Worm (Caenorhabditis elegans) whole organism, L4 larva: ENCODE results near the gene xtr-1.

ENCODE experiments used
- F26F4.8 ChIP-seq: fragments of 200-800 bp; sonication (Bioruptor generic); conservative IDR thresholded peaks from 2 replicates; pipeline ENCODE4 v1.3.6; 2022; ENCODE audit warnings: missing genetic modification characterization, missing compliant biosample characterization
- R02D3.7 ChIP-seq: fragments of 150-350 bp; sonication (generic microtip); optimal IDR thresholded peaks from 3 replicates; lab custom pipeline; 2014; ENCODE audit warnings: missing biosample characterization, missing genetic modification characterization
- Y5F2A.4 ChIP-seq: fragments of 200-800 bp; sonication (Bioruptor generic); optimal IDR thresholded peaks from 2 replicates; lab custom pipeline; 2018; ENCODE audit warnings: mild to moderate bottlenecking, missing genetic modification characterization, missing compliant biosample characterization
- Y75B8A.6 ChIP-seq: fragments of 200-800 bp; sonication (Bioruptor generic); IDR thresholded peaks from 2 replicates; pipeline ENCODE4 v1.3.6; 2022; ENCODE audit warnings: missing genetic modification reagents, missing genetic modification characterization, missing compliant biosample characterization
- ZK337.2 ChIP-seq: fragments of 200-800 bp; sonication (Bioruptor generic); IDR thresholded peaks from 2 replicates; pipeline ENCODE4 v1.3.6; 2022; ENCODE audit warnings: missing genetic modification reagents, missing genetic modification characterization, missing compliant biosample characterization
- aly-2 ChIP-seq: sonication (generic microtip); optimal IDR thresholded peaks from 2 replicates; lab custom pipeline; 2018; ENCODE audit warnings: missing biosample characterization, missing genetic modification characterization
- arid-1 ChIP-seq: fragments of 200-800 bp; sonication (Bioruptor generic); conservative IDR thresholded peaks from 2 replicates; pipeline ENCODE4 v1.3.6; 2022; ENCODE audit warnings: missing genetic modification reagents, missing genetic modification characterization, missing compliant biosample characterization
- ceh-44 ChIP-seq: fragments of 200-800 bp; sonication (Bioruptor generic); IDR thresholded peaks from 2 replicates; pipeline ENCODE4 v1.3.6; 2022; ENCODE audit warnings: missing genetic modification reagents, missing genetic modification characterization, missing compliant biosample characterization
- ctbp-1 ChIP-seq: fragments of 200-800 bp; sonication (Bioruptor generic); IDR thresholded peaks from 2 replicates; pipeline ENCODE4 v1.3.6; 2022; ENCODE audit warnings: missing genetic modification reagents, missing genetic modification characterization, missing compliant biosample characterization
- daf-16 ChIP-seq, 3 experiments: sonication (generic microtip); optimal IDR thresholded peaks; 2 replicates each; lab custom pipeline; 2016 to 2017; ENCODE audit warnings: missing genetic modification characterization in 3 of 3, missing genetic modification reagents in 3 of 3, mild to moderate bottlenecking in 2 of 3, missing compliant biosample characterization in 2 of 3, missing biosample characterization in 1 of 3, moderate library complexity in 1 of 3
- daf-19 ChIP-seq: fragments of 200-800 bp; sonication (Bioruptor generic); conservative IDR thresholded peaks from 2 replicates; pipeline ENCODE4 v1.3.6; 2022; ENCODE audit warnings: missing genetic modification characterization, missing compliant biosample characterization
- dmd-6 ChIP-seq: fragments of 200-800 bp; sonication (Bioruptor generic); IDR thresholded peaks from 2 replicates; pipeline ENCODE4 v1.3.6; 2022; ENCODE audit warnings: missing genetic modification reagents, missing genetic modification characterization, missing compliant biosample characterization
- dmd-8 ChIP-seq: fragments of 200-800 bp; sonication (Bioruptor generic); IDR thresholded peaks from 2 replicates; pipeline ENCODE4 v1.3.6; 2022; ENCODE audit warnings: missing genetic modification characterization, missing compliant biosample characterization
- dmd-9 ChIP-seq: fragments of 200-800 bp; sonication (Bioruptor generic); IDR thresholded peaks from 2 replicates; pipeline ENCODE4 v1.3.6; 2022; ENCODE audit warnings: missing genetic modification reagents, missing genetic modification characterization, missing compliant biosample characterization
- duxl-1 ChIP-seq: sonication (generic microtip); optimal IDR thresholded peaks from 2 replicates; lab custom pipeline; 2016; ENCODE audit warnings: mild to moderate bottlenecking, missing genetic modification characterization, moderate library complexity, missing compliant biosample characterization; ENCODE audit not compliant: poor library complexity
- dve-1 ChIP-seq: sonication (generic microtip); optimal IDR thresholded peaks from 2 replicates; lab custom pipeline; 2017; ENCODE audit warnings: antibody characterized with exemption, mild to moderate bottlenecking, missing genetic modification characterization, missing compliant biosample characterization; ENCODE audit not compliant: insufficient read depth
- egl-27 ChIP-seq: sonication (generic microtip); optimal IDR thresholded peaks from 3 replicates; lab custom pipeline; 2017; ENCODE audit warnings: missing biosample characterization, missing genetic modification reagents, missing genetic modification characterization
- hif-1 ChIP-seq, 2 experiments: sonication (generic microtip); optimal IDR thresholded peaks; 2 replicates each; lab custom pipeline; 2016 to 2017; ENCODE audit warnings: missing compliant biosample characterization in 2 of 2, missing genetic modification characterization in 2 of 2, missing genetic modification reagents in 2 of 2, missing genotype in 2 of 2, mild to moderate bottlenecking in 1 of 2
- hlh-11 ChIP-seq: fragments of 200-800 bp; sonication (Bioruptor generic); optimal IDR thresholded peaks from 2 replicates; lab custom pipeline; 2018; ENCODE audit warnings: mild to moderate bottlenecking, missing genetic modification characterization, missing compliant biosample characterization
- hmg-1.1 ChIP-seq: fragments of 200-800 bp; sonication (Bioruptor generic); IDR thresholded peaks from 2 replicates; pipeline ENCODE4 v1.3.6; 2022; ENCODE audit warnings: missing genetic modification reagents, missing genetic modification characterization, missing compliant biosample characterization
- jun-1 ChIP-seq: fragments of 150-350 bp; optimal IDR thresholded peaks from 2 replicates; lab custom pipeline; 2014; ENCODE audit warnings: missing biosample characterization, missing genetic modification reagents, missing genetic modification characterization
- lim-7 ChIP-seq: fragments of 200-800 bp; sonication (Bioruptor generic); IDR thresholded peaks from 2 replicates; pipeline ENCODE4 v1.3.6; 2022; ENCODE audit warnings: missing genetic modification characterization, missing compliant biosample characterization
- lin-1 ChIP-seq: fragments of 200-800 bp; sonication (Bioruptor generic); IDR thresholded peaks from 2 replicates; pipeline ENCODE4 v1.3.6; 2022; ENCODE audit warnings: missing genetic modification reagents, missing genetic modification characterization, missing compliant biosample characterization
- lin-38 ChIP-seq: fragments of 200-800 bp; sonication (Bioruptor generic); IDR thresholded peaks from 2 replicates; pipeline ENCODE4 v1.3.6; 2022; ENCODE audit warnings: missing genetic modification reagents, missing genetic modification characterization, missing compliant biosample characterization
- lin-39 ChIP-seq: fragments of 150-350 bp; optimal IDR thresholded peaks from 2 replicates; lab custom pipeline; 2014; ENCODE audit warnings: missing biosample characterization, missing genetic modification reagents, missing genetic modification characterization
- lsy-2 ChIP-seq, 2 experiments: fragments of 150-350 bp in 1 of 2; sonication (generic microtip) in 1 of 2; optimal IDR thresholded peaks; 2 replicates each; lab custom pipeline; 2014 to 2017; ENCODE audit warnings: missing biosample characterization in 2 of 2, missing genetic modification characterization in 2 of 2
- madf-5 ChIP-seq, 2 experiments: fragments of 200-800 bp; sonication (Bioruptor generic); IDR thresholded peaks; 2 replicates each; pipeline ENCODE4 v1.3.6; 2022; ENCODE audit warnings: missing compliant biosample characterization in 2 of 2, missing genetic modification characterization in 2 of 2
- mdt-29 ChIP-seq: fragments of 200-800 bp; sonication (Bioruptor generic); IDR thresholded peaks from 2 replicates; pipeline ENCODE4 v1.3.6; 2022; ENCODE audit warnings: missing genetic modification reagents, missing genetic modification characterization, missing compliant biosample characterization
- mep-1 ChIP-seq: fragments of 150-350 bp; sonication (generic microtip); optimal IDR thresholded peaks from 3 replicates; lab custom pipeline; 2014; ENCODE audit warnings: missing biosample characterization, missing genetic modification characterization
- mes-2 ChIP-seq: sonication (generic microtip); optimal IDR thresholded peaks from 2 replicates; lab custom pipeline; 2016; ENCODE audit warnings: missing genotype, mild to moderate bottlenecking, missing genetic modification characterization, missing compliant biosample characterization; ENCODE audit not compliant: poor library complexity, severe bottlenecking
- mxl-3 ChIP-seq: fragments of 200-800 bp; sonication (Bioruptor generic); optimal IDR thresholded peaks from 2 replicates; lab custom pipeline; 2018; ENCODE audit warnings: mild to moderate bottlenecking, missing genetic modification characterization, missing compliant biosample characterization
- nhr-111 ChIP-seq: fragments of 200-800 bp; sonication (Bioruptor generic); optimal IDR thresholded peaks from 2 replicates; lab custom pipeline; 2018; ENCODE audit warnings: mild to moderate bottlenecking, missing genetic modification characterization, missing compliant biosample characterization
- nhr-237 ChIP-seq: sonication (generic microtip); optimal IDR thresholded peaks from 2 replicates; lab custom pipeline; 2017; ENCODE audit warnings: missing biosample characterization, missing genetic modification characterization
- nhr-41 ChIP-seq: fragments of 200-800 bp; sonication (Bioruptor generic); IDR thresholded peaks from 2 replicates; pipeline ENCODE4 v1.3.6; 2022; ENCODE audit warnings: missing genetic modification reagents, missing genetic modification characterization, missing compliant biosample characterization
- nhr-42 ChIP-seq: fragments of 200-800 bp; sonication (Bioruptor generic); IDR thresholded peaks from 2 replicates; pipeline ENCODE4 v1.3.6; 2022; ENCODE audit warnings: missing genetic modification characterization, missing compliant biosample characterization
- nhr-48 ChIP-seq: sonication (generic microtip); optimal IDR thresholded peaks from 2 replicates; lab custom pipeline; 2016; ENCODE audit warnings: mild to moderate bottlenecking, missing genetic modification characterization, missing compliant biosample characterization
- nhr-76 ChIP-seq: fragments of 150-350 bp; optimal IDR thresholded peaks from 2 replicates; lab custom pipeline; 2014; ENCODE audit warnings: missing biosample characterization, missing genetic modification characterization
- nhr-77 ChIP-seq: fragments of 150-350 bp; optimal IDR thresholded peaks from 2 replicates; lab custom pipeline; 2014; ENCODE audit warnings: missing biosample characterization, missing genetic modification characterization
- pha-4 ChIP-seq, 2 experiments: fragments of 150-350 bp in 1 of 2; fragments of 200-800 bp in 1 of 2; sonication (Bioruptor generic) in 1 of 2; IDR thresholded peaks in 1 of 2; optimal IDR thresholded peaks in 1 of 2; 2 replicates each; pipeline versions ENCODE4 v1.3.6 to Lab custom; 2014 to 2022; ENCODE audit warnings: missing genetic modification characterization in 2 of 2, missing genetic modification reagents in 2 of 2, missing biosample characterization in 1 of 2, missing compliant biosample characterization in 1 of 2
- php-3 ChIP-seq: fragments of 200-800 bp; sonication (Bioruptor generic); IDR thresholded peaks from 2 replicates; pipeline ENCODE4 v1.3.6; 2022; ENCODE audit warnings: missing genetic modification reagents, missing genetic modification characterization, missing compliant biosample characterization
- snpc-1.2 ChIP-seq: fragments of 200-800 bp; sonication (Bioruptor generic); IDR thresholded peaks from 2 replicates; pipeline ENCODE4 v1.3.6; 2022; ENCODE audit warnings: missing genetic modification reagents, missing genetic modification characterization, missing compliant biosample characterization
- spr-3 ChIP-seq: fragments of 200-800 bp; sonication (Bioruptor generic); optimal IDR thresholded peaks from 2 replicates; lab custom pipeline; 2018; ENCODE audit warnings: mild to moderate bottlenecking, missing genetic modification characterization, missing compliant biosample characterization
- tra-1 ChIP-seq: fragments of 200-800 bp; sonication (Bioruptor generic); IDR thresholded peaks from 2 replicates; pipeline ENCODE4 v1.3.6; 2022; ENCODE audit warnings: missing genetic modification reagents, missing genetic modification characterization, missing compliant biosample characterization
- unc-62 ChIP-seq, 3 experiments: fragments of 150-350 bp in 1 of 3; sonication (generic microtip); optimal IDR thresholded peaks in 2 of 3; peaks in 1 of 3; 1 replicate in 1 of 3; 2 replicates in 2 of 3; lab custom pipeline; 2014 to 2017; ENCODE audit warnings: missing biosample characterization in 3 of 3, missing genetic modification characterization in 3 of 3, missing genetic modification reagents in 3 of 3, missing genotype in 1 of 3
- vab-7 ChIP-seq: fragments of 200-800 bp; sonication (Bioruptor generic); IDR thresholded peaks from 2 replicates; pipeline ENCODE4 v1.3.6; 2022; ENCODE audit warnings: missing genetic modification reagents, missing genetic modification characterization, missing compliant biosample characterization
- zfp-2 ChIP-seq: sonication (generic microtip); optimal IDR thresholded peaks from 2 replicates; lab custom pipeline; 2016; ENCODE audit warnings: mild to moderate bottlenecking, missing genetic modification characterization, missing compliant biosample characterization
- zip-2 ChIP-seq: fragments of 150-350 bp; optimal IDR thresholded peaks from 2 replicates; lab custom pipeline; 2014; ENCODE audit warnings: missing biosample characterization, missing genetic modification characterization

Gene xtr-1

ce11 chrX:11872210-11872609 lies 19.6 kb downstream of the xtr-1 start:
- TF ChIP-seq vab-7 (peak; percentile 71), mes-2 (tag; lab: Kevin White, UChicago) (no peak), nhr-42 (GFP tag; lab: Robert Waterston, UW) (peak; percentile 84), snpc-1.2 (GFP tag; lab: Robert Waterston, UW) (peak; percentile 78; the same call in 1 of the 2 replicates), ceh-44 (GFP tag; lab: Robert Waterston, UW) (0 out of 2 replicates have a peak, but pooled peaks have one; percentile 26), lin-39 (tag; lab: Kevin White, UChicago) (no peak), dmd-8 (GFP tag; lab: Robert Waterston, UW) (0 out of 2 replicates have a peak, but pooled peaks have one; percentile 61), zfp-2 (no peak), Y5F2A.4 (GFP tag; lab: Kevin White, UChicago) (no peak), egl-27 (tag; lab: Kevin White, UChicago) (no peak), hif-1 (tag; optimal IDR thresholded peaks at IDR 0.05; lab: Kevin White, UChicago) (no peak), spr-3 (GFP tag; lab: Kevin White, UChicago) (peak; percentile 6), mdt-29 (GFP tag; lab: Robert Waterston, UW) (peak; percentile 71; the same call in 1 of the 2 replicates), ctbp-1 (peak; percentile 61; the same call in 1 of the 2 replicates), R02D3.7 (tag; lab: Kevin White, UChicago) (no peak), duxl-1 (no peak), arid-1 (GFP tag; lab: Robert Waterston, UW) (peak; percentile 63), lim-7 (GFP tag; lab: Robert Waterston, UW) (peak; percentile 76; the same call in 1 of the 2 replicates), mxl-3 (GFP tag; lab: Kevin White, UChicago) (peak; percentile 31), nhr-111 (GFP tag; lab: Kevin White, UChicago) (peak; percentile 27), F26F4.8 (GFP tag; lab: Robert Waterston, UW) (peak; percentile 38; the same call in 1 of the 2 replicates), jun-1 (tag; lab: Kevin White, UChicago) (no peak), daf-19 (GFP tag; lab: Robert Waterston, UW) (0 out of 2 replicates have a peak, but pooled peaks have one; percentile 19), lin-1 (GFP tag; lab: Robert Waterston, UW) (peak; percentile 30; the same call in 1 of the 2 replicates), Y75B8A.6 (GFP tag; lab: Robert Waterston, UW) (0 out of 2 replicates have a peak, but pooled peaks have one; percentile 20), ZK337.2 (GFP tag; lab: Robert Waterston, UW) (no peak), hlh-11 (tag; lab: Kevin White, UChicago) (peak; percentile 19), dmd-6 (GFP tag; lab: Robert Waterston, UW) (peak; percentile 56), hmg-1.1 (GFP tag; lab: Robert Waterston, UW) (peak; percentile 65), nhr-77 (tag; lab: Kevin White, UChicago) (no peak), pha-4 (GFP tag; IDR thresholded peaks at IDR 0.05; lab: Robert Waterston, UW) (no peak), pha-4 (tag; optimal IDR thresholded peaks at IDR 0.05; lab: Kevin White, UChicago) (no peak), unc-62 (GFP tag; optimal IDR thresholded peaks at IDR 0.05 in 1 of 2; lab: Kevin White, UChicago) (peak in 1 of 2 experiments; percentile 18), unc-62 (tag; optimal IDR thresholded peaks at IDR 0.05; lab: Kevin White, UChicago) (no peak), aly-2 (no peak), php-3 (GFP tag; lab: Robert Waterston, UW) (peak; percentile 49; the same call in 1 of the 2 replicates), lsy-2 (tag; optimal IDR thresholded peaks at IDR 0.05; lab: Kevin White, UChicago) (no peak), nhr-41 (peak; percentile 32; the same call in 1 of the 2 replicates), daf-16 (GFP tag; optimal IDR thresholded peaks at IDR 0.05; lab: Kevin White, UChicago) (peak in 1 of 2 experiments; percentile 83), daf-16 (tag; optimal IDR thresholded peaks at IDR 0.05; lab: Kevin White, UChicago) (peak; percentile 75), nhr-48 (tag; lab: Kevin White, UChicago) (peak; percentile 44), dve-1 (tag; lab: Kevin White, UChicago) (no peak), tra-1 (GFP tag; lab: Robert Waterston, UW) (peak; percentile 70), madf-5 (GFP tag; IDR thresholded peaks at IDR 0.05; lab: Robert Waterston, UW) (peak in 1 of 2 experiments; percentile 80; a peak in 1 of 4 replicates), nhr-76 (tag; lab: Kevin White, UChicago) (no peak), zip-2 (no peak), nhr-237 (tag; lab: Kevin White, UChicago) (no peak), dmd-9 (GFP tag; lab: Robert Waterston, UW) (0 out of 2 replicates have a peak, but pooled peaks have one; percentile 44), mep-1 (tag; lab: Kevin White, UChicago) (no peak), lin-38 (GFP tag; lab: Robert Waterston, UW) (no peak)
